Worm (Caenorhabditis elegans) whole organism, L3 larva: ENCODE data around the gene ZK829.9.

ENCODE experiments used
- ceh-82 ChIP-seq: fragments of 150-350 bp; optimal IDR thresholded peaks from 2 replicates; lab custom pipeline; 2014; ENCODE audit warnings: missing biosample characterization, missing genetic modification characterization
- elt-1 ChIP-seq: fragments of 150-350 bp; optimal IDR thresholded peaks from 2 replicates; lab custom pipeline; 2014; ENCODE audit warnings: missing biosample characterization, missing genetic modification characterization
- hmg-11 ChIP-seq: sonication (generic microtip); optimal IDR thresholded peaks from 2 replicates; lab custom pipeline; 2016; ENCODE audit warnings: missing genetic modification characterization, missing compliant biosample characterization
- nhr-25 ChIP-seq: sonication (generic microtip); optimal IDR thresholded peaks from 2 replicates; lab custom pipeline; 2017; ENCODE audit warnings: missing biosample characterization, missing genetic modification characterization
- nhr-43 ChIP-seq: sonication (generic microtip); optimal IDR thresholded peaks from 2 replicates; lab custom pipeline; 2016; ENCODE audit warnings: mild to moderate bottlenecking, missing genetic modification characterization, missing compliant biosample characterization; ENCODE audit not compliant: poor library complexity, severe bottlenecking
- sea-2 ChIP-seq: fragments of 150-350 bp; sonication (generic microtip); optimal IDR thresholded peaks from 4 replicates; lab custom pipeline; 2014; ENCODE audit warnings: missing biosample characterization, missing genetic modification reagents, missing genetic modification characterization
- snpc-4 ChIP-seq: fragments of 150-350 bp; optimal IDR thresholded peaks from 2 replicates; lab custom pipeline; 2014; ENCODE audit warnings: missing biosample characterization, missing genetic modification characterization

ZK829.9 gene

ce11 chrIV:12018920-12019319, 48.6 kb downstream of the ZK829.9 start:
- TF ChIP-seq snpc-4 (no peak), nhr-25 (peak; percentile 80), hmg-11 (no peak), nhr-43 (tag; lab: Kevin White, UChicago) (peak; percentile 10)
- TF ChIP-seq, all 47 proteins: peak for 2

DNA sequence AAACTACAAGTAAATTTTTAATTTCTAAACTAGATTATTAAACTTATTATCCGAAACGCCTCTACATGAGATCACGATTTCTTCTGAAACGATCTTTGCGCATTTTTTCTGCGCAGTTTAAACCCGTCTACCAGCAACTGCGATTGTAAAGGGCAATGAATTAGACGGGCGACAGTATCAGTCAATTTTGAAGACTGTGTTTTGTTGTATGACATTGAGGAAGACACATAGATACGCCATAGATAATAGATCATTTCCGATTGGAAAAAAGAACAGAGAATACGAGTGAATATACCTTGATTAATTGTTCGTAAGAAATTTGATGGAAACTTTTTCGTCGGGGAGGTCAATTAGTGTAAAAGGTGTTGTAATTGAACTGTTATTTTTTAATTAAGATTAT, 51.0 kb downstream of the ZK829.9 start:
- TF ChIP-seq ceh-82 (tag; lab: Kevin White, UChicago) (no peak), nhr-43 (tag; lab: Kevin White, UChicago) (peak; percentile 73), nhr-25 (peak; percentile 92), sea-2 (no peak), elt-1 (tag; lab: Kevin White, UChicago) (peak; percentile 89)
